Fruit fly (Drosophila melanogaster) whole organism, embryonic: ENCODE results near the gene CG13390.

Source experiments
- Awh ChIP-seq: fragments of 200-800 bp; sonication (Bioruptor generic); IDR thresholded peaks from 2 replicates; pipeline ENCODE4, ENCODE4 v1.3.6; 2022; ENCODE audit warnings: missing biosample characterization, missing genetic modification characterization
- CG10431 ChIP-seq: fragments of 200-800 bp; sonication (Bioruptor generic); optimal IDR thresholded peaks from 3 replicates; lab custom pipeline; 2018; ENCODE audit warnings: missing biosample characterization, mild to moderate bottlenecking, missing genetic modification characterization
- CG13424 ChIP-seq: fragments of 200-800 bp; sonication (Bioruptor generic); optimal IDR thresholded peaks from 2 replicates; lab custom pipeline; 2019; ENCODE audit warnings: missing biosample characterization, mild to moderate bottlenecking, missing genetic modification characterization, moderate library complexity
- CG15514 ChIP-seq: fragments of 200-800 bp; sonication (Bioruptor generic); optimal IDR thresholded peaks from 3 replicates; lab custom pipeline; 2017; ENCODE audit warnings: missing biosample characterization, missing genetic modification characterization, mild to moderate bottlenecking, moderate library complexity, missing genetic modification reagents
- CG17612 ChIP-seq: fragments of 200-800 bp; sonication (Bioruptor generic); IDR thresholded peaks from 2 replicates; pipeline ENCODE4 v1.3.6; 2022; ENCODE audit warnings: missing biosample characterization, missing genetic modification characterization
- CG1792 ChIP-seq: fragments of 200-800 bp; sonication (Bioruptor generic); optimal IDR thresholded peaks from 2 replicates; lab custom pipeline; 2016; ENCODE audit warnings: missing biosample characterization, missing genetic modification characterization
- CG18011 ChIP-seq: fragments of 200-800 bp; sonication (Bioruptor generic); optimal IDR thresholded peaks from 2 replicates; lab custom pipeline; 2017; ENCODE audit warnings: missing biosample characterization, missing genetic modification characterization, mild to moderate bottlenecking, moderate library complexity, missing genotype
- CG18619 ChIP-seq: fragments of 200-800 bp; sonication (Bioruptor generic); optimal IDR thresholded peaks from 3 replicates; lab custom pipeline; 2017; ENCODE audit warnings: missing biosample characterization, mild to moderate bottlenecking, missing genetic modification characterization
- CG2202 ChIP-seq: fragments of 200-800 bp; sonication (Bioruptor generic); optimal IDR thresholded peaks from 2 replicates; lab custom pipeline; 2018; ENCODE audit warnings: missing biosample characterization, mild to moderate bottlenecking, missing genetic modification characterization
- CG2875 ChIP-seq: fragments of 200-800 bp; sonication (Bioruptor generic); optimal IDR thresholded peaks from 2 replicates; lab custom pipeline; 2017; ENCODE audit warnings: missing biosample characterization, mild to moderate bottlenecking, missing genetic modification characterization, missing genetic modification reagents
- CG3163 ChIP-seq: fragments of 200-800 bp; sonication (Bioruptor generic); optimal IDR thresholded peaks from 3 replicates; lab custom pipeline; 2016; ENCODE audit warnings: missing biosample characterization, missing genetic modification characterization
- CG6791 ChIP-seq: fragments of 200-800 bp; sonication (Bioruptor generic); IDR thresholded peaks from 3 replicates; pipeline ENCODE4 v1.3.6; 2022; ENCODE audit warnings: missing biosample characterization, missing genetic modification characterization; ENCODE audit not compliant: partially characterized antibody
- CG7357 ChIP-seq: fragments of 200-800 bp; sonication (Bioruptor generic); IDR thresholded peaks from 3 replicates; pipeline ENCODE4 v1.3.6; 2022; ENCODE audit warnings: missing biosample characterization, missing genetic modification characterization
- CG7786 ChIP-seq: fragments of 200-800 bp; sonication (Bioruptor generic); optimal IDR thresholded peaks from 2 replicates; lab custom pipeline; 2016; ENCODE audit warnings: missing biosample characterization, missing genetic modification characterization
- CG8924 ChIP-seq: fragments of 200-800 bp; optimal IDR thresholded peaks from 3 replicates; lab custom pipeline; 2019; ENCODE audit warnings: missing biosample characterization, mild to moderate bottlenecking, missing genetic modification characterization, moderate library complexity
- CG8944 ChIP-seq: fragments of 200-800 bp; sonication (Bioruptor generic); optimal IDR thresholded peaks from 3 replicates; lab custom pipeline; 2016; ENCODE audit warnings: missing biosample characterization, missing genetic modification characterization
- D ChIP-seq, 2 experiments: fragments of 200-800 bp in 1 of 2; fragments of >200 bp in 1 of 2; sonication (Bioruptor generic) in 1 of 2; optimal IDR thresholded peaks; 2 replicates in 1 of 2; 3 replicates in 1 of 2; lab custom pipeline; 2017; ENCODE audit warnings: mild to moderate bottlenecking in 1 of 2, missing biosample characterization in 1 of 2, missing genetic modification characterization in 1 of 2, missing genetic modification reagents in 1 of 2
- ERR ChIP-seq: fragments of 200-800 bp; sonication (Bioruptor generic); optimal IDR thresholded peaks from 2 replicates; lab custom pipeline; 2016; ENCODE audit warnings: missing biosample characterization, missing genetic modification characterization
- Fer3 ChIP-seq: fragments of 200-800 bp; sonication (Bioruptor generic); optimal IDR thresholded peaks from 2 replicates; lab custom pipeline; 2018; ENCODE audit warnings: missing biosample characterization, mild to moderate bottlenecking, missing genetic modification characterization, moderate library complexity
- Gug ChIP-seq: fragments of 200-800 bp; sonication (Bioruptor generic); IDR thresholded peaks from 4 replicates; pipeline ENCODE4 v1.3.6; 2022; ENCODE audit warnings: missing biosample characterization, missing genetic modification characterization
- Hey ChIP-seq: fragments of 200-800 bp; sonication (Bioruptor generic); optimal IDR thresholded peaks from 3 replicates; lab custom pipeline; 2018; ENCODE audit warnings: missing biosample characterization, mild to moderate bottlenecking, missing genetic modification characterization
- HmgZ ChIP-seq: fragments of 200-800 bp; sonication (Bioruptor generic); optimal IDR thresholded peaks from 2 replicates; lab custom pipeline; 2018; ENCODE audit warnings: missing biosample characterization, mild to moderate bottlenecking, missing genetic modification characterization
- Jarid2 ChIP-seq: fragments of 200-800 bp; sonication (Bioruptor generic); optimal IDR thresholded peaks from 3 replicates; lab custom pipeline; 2017; ENCODE audit warnings: mild to moderate bottlenecking, missing biosample characterization, missing genetic modification reagents, missing genetic modification characterization
- Kr ChIP-seq: fragments of 200-800 bp; sonication (Bioruptor generic); optimal IDR thresholded peaks from 2 replicates; lab custom pipeline; 2017; ENCODE audit warnings: missing biosample characterization, mild to moderate bottlenecking, missing genetic modification characterization
- Mes4 ChIP-seq: fragments of 200-800 bp; sonication (Bioruptor generic); optimal IDR thresholded peaks from 2 replicates; lab custom pipeline; 2016; ENCODE audit warnings: missing biosample characterization, missing genetic modification characterization
- NC2β ChIP-seq: fragments of 200-800 bp; sonication (Bioruptor generic); optimal IDR thresholded peaks from 2 replicates; lab custom pipeline; 2016; ENCODE audit warnings: missing biosample characterization, missing genetic modification characterization
- Sox100B ChIP-seq: fragments of 200-800 bp; sonication (Bioruptor generic); optimal IDR thresholded peaks from 3 replicates; lab custom pipeline; 2018; ENCODE audit warnings: missing biosample characterization, mild to moderate bottlenecking, missing genetic modification characterization
- Spps ChIP-seq: fragments of 200-800 bp; sonication (Bioruptor generic); optimal IDR thresholded peaks from 2 replicates; lab custom pipeline; 2018; ENCODE audit warnings: missing biosample characterization, mild to moderate bottlenecking, missing genetic modification characterization
- Ssrp ChIP-seq: fragments of 200-800 bp; sonication (Bioruptor generic); optimal IDR thresholded peaks from 2 replicates; lab custom pipeline; 2018; ENCODE audit warnings: missing biosample characterization, mild to moderate bottlenecking, missing genetic modification characterization, moderate library complexity
- al ChIP-seq: fragments of 200-800 bp; sonication (Bioruptor generic); IDR thresholded peaks from 2 replicates; pipeline ENCODE4 v1.3.6; 2022; ENCODE audit warnings: missing biosample characterization, missing genetic modification characterization
- bab2 ChIP-seq: fragments of 200-800 bp; sonication (Bioruptor generic); optimal IDR thresholded peaks from 2 replicates; lab custom pipeline; 2016; ENCODE audit warnings: missing biosample characterization, missing genetic modification characterization
- bbx ChIP-seq: fragments of 200-800 bp; sonication (Bioruptor generic); IDR thresholded peaks from 2 replicates; pipeline ENCODE4 v1.3.6; 2022; ENCODE audit warnings: missing biosample characterization, missing genetic modification characterization; ENCODE audit not compliant: partially characterized antibody
- bcd ChIP-seq: fragments of 200-800 bp; sonication (Bioruptor generic); optimal IDR thresholded peaks from 2 replicates; lab custom pipeline; 2017; ENCODE audit warnings: missing biosample characterization, mild to moderate bottlenecking, missing genetic modification characterization
- cas ChIP-seq: fragments of 200-800 bp; sonication (Bioruptor generic); IDR thresholded peaks from 2 replicates; pipeline ENCODE4 v1.3.6; 2022; ENCODE audit warnings: missing biosample characterization, missing genetic modification characterization
- cwo ChIP-seq: fragments of 200-800 bp; sonication (Bioruptor generic); optimal IDR thresholded peaks from 3 replicates; lab custom pipeline; 2017; ENCODE audit warnings: missing biosample characterization, missing genetic modification characterization, mild to moderate bottlenecking, moderate library complexity, missing genetic modification reagents
- emc ChIP-seq: fragments of 200-800 bp; sonication (Bioruptor generic); optimal IDR thresholded peaks from 2 replicates; lab custom pipeline; 2016; ENCODE audit warnings: missing biosample characterization, missing genetic modification characterization
- en ChIP-seq: fragments of 200-800 bp; sonication (Bioruptor generic); optimal IDR thresholded peaks from 2 replicates; lab custom pipeline; 2016; ENCODE audit warnings: missing biosample characterization, missing genetic modification characterization
- esg ChIP-seq: fragments of 200-800 bp; sonication (Bioruptor generic); conservative IDR thresholded peaks from 2 replicates; pipeline ENCODE4 v1.3.6; 2022; ENCODE audit warnings: missing biosample characterization, missing genetic modification characterization
- eve ChIP-seq, 2 experiments: fragments of >200 bp; optimal IDR thresholded peaks; 2 replicates each; lab custom pipeline; 2017; ENCODE audit warnings: missing biosample characterization in 2 of 2, missing genetic modification characterization in 2 of 2
- gem ChIP-seq: fragments of 200-800 bp; sonication (Bioruptor generic); optimal IDR thresholded peaks from 2 replicates; lab custom pipeline; 2019; ENCODE audit warnings: missing biosample characterization, mild to moderate bottlenecking, missing genetic modification characterization, moderate library complexity
- gro ChIP-seq: fragments of 200-800 bp; sonication (Bioruptor generic); optimal IDR thresholded peaks from 2 replicates; lab custom pipeline; 2016; ENCODE audit warnings: missing biosample characterization, missing genetic modification characterization
- gt ChIP-seq: fragments of 200-800 bp; sonication (Bioruptor generic); IDR thresholded peaks from 2 replicates; pipeline ENCODE4 v1.3.6; 2022; ENCODE audit warnings: missing biosample characterization, missing genetic modification characterization
- hb ChIP-seq: fragments of 200-800 bp; sonication (Bioruptor generic); IDR thresholded peaks from 3 replicates; pipeline ENCODE4 v1.3.6; 2022; ENCODE audit warnings: missing biosample characterization, missing genetic modification characterization; ENCODE audit not compliant: partially characterized antibody
- her ChIP-seq: fragments of 200-800 bp; sonication (Bioruptor generic); optimal IDR thresholded peaks from 2 replicates; lab custom pipeline; 2016; ENCODE audit warnings: missing biosample characterization, missing genetic modification characterization
- klu ChIP-seq: fragments of 200-800 bp; sonication (Bioruptor generic); IDR thresholded peaks from 2 replicates; pipeline ENCODE4 v1.3.6; 2022; ENCODE audit warnings: missing biosample characterization, missing genetic modification characterization
- knrl ChIP-seq: fragments of 200-800 bp; sonication (Bioruptor generic); IDR thresholded peaks from 3 replicates; pipeline ENCODE4 v1.3.6; 2022; ENCODE audit warnings: missing biosample characterization, missing genetic modification characterization; ENCODE audit not compliant: partially characterized antibody
- psq ChIP-seq: fragments of 200-800 bp; sonication (Bioruptor generic); optimal IDR thresholded peaks from 2 replicates; lab custom pipeline; 2017; ENCODE audit warnings: missing biosample characterization, missing genetic modification characterization
- shn ChIP-seq: fragments of 200-800 bp; sonication (Bioruptor generic); optimal IDR thresholded peaks from 3 replicates; lab custom pipeline; 2016; ENCODE audit warnings: missing biosample characterization, missing genetic modification characterization
- stc ChIP-seq: fragments of 200-800 bp; sonication (Bioruptor generic); IDR thresholded peaks from 2 replicates; pipeline ENCODE4 v1.3.6; 2022; ENCODE audit warnings: missing biosample characterization, missing genetic modification characterization
- twi ChIP-seq: fragments of 200-800 bp; optimal IDR thresholded peaks from 2 replicates; lab custom pipeline; 2019; ENCODE audit warnings: missing biosample characterization, mild to moderate bottlenecking, missing genetic modification characterization, moderate library complexity

Gene CG13390

dm6 chr2L:8382646-8383045 is 6.0 kb upstream of the CG13390 start, which contains the start of the genes CG13392 and Rcd4 (continued):
- TF ChIP-seq CG10431 (GFP tag; lab: Kevin White, UChicago) = peak; percentile 40
- peak; percentile 49 for TF ChIP-seq CG1792 (GFP tag; lab: Kevin White, UChicago)
- TF ChIP-seq al (GFP tag; lab: Robert Waterston, UW) = peak; percentile 24; the same call in 1 of the 2 replicates
- peak; percentile 84 for TF ChIP-seq HmgZ
- TF ChIP-seq CG18011 (GFP tag; lab: Kevin White, UChicago) = peak; percentile 54
- TF ChIP-seq Sox100B (GFP tag; lab: Kevin White, UChicago) = no peak
- TF ChIP-seq hb (GFP tag; lab: Robert Waterston, UW) = peak; percentile 31; the same call in 1 of the 3 replicates
- TF ChIP-seq CG7357 = no peak
- peak; percentile 10 for TF ChIP-seq CG2875 (GFP tag; lab: Kevin White, UChicago)
- TF ChIP-seq Gug (GFP tag; lab: Robert Waterston, UW) = peak; percentile 48; the same call in 1 of the 4 replicates
- TF ChIP-seq klu (GFP tag; lab: Robert Waterston, UW) = peak; percentile 43; the same call in 1 of the 2 replicates
- 0 out of 2 replicates have a peak, but pooled peaks have one; percentile 6 for TF ChIP-seq esg (GFP tag; lab: Robert Waterston, UW)
- peak; percentile 51; the same call in 2 of the 3 replicates for TF ChIP-seq knrl
- TF ChIP-seq shn (GFP tag; lab: Kevin White, UChicago) = peak; percentile 71
- TF ChIP-seq D (optimal IDR thresholded peaks at IDR 0.05; lab: Kevin White, UChicago) = no peak
- TF ChIP-seq D (GFP tag; optimal IDR thresholded peaks at IDR 0.05; lab: Kevin White, UChicago) = no peak
- no peak for TF ChIP-seq Kr (GFP tag; lab: Kevin White, UChicago)
- TF ChIP-seq psq = peak; percentile 9
- TF ChIP-seq CG8944 (GFP tag; lab: Kevin White, UChicago) = peak; percentile 56
- TF ChIP-seq CG8924 (tag; lab: Kevin White, UChicago) = peak; percentile 20
- TF ChIP-seq bbx (GFP tag; lab: Robert Waterston, UW) = peak; percentile 79
- TF ChIP-seq cas = no peak
- TF ChIP-seq Fer3 (tag; lab: Kevin White, UChicago) = peak; percentile 73
- peak; percentile 79 for TF ChIP-seq gro (GFP tag; lab: Kevin White, UChicago)
- peak; percentile 88 for TF ChIP-seq CG7786 (GFP tag; lab: Kevin White, UChicago)
- no peak for TF ChIP-seq Jarid2 (GFP tag; lab: Kevin White, UChicago)
- no peak for TF ChIP-seq eve (GFP tag; optimal IDR thresholded peaks at IDR 0.05; lab: Kevin White, UChicago)
- TF ChIP-seq Awh = no peak
- TF ChIP-seq CG6791 (GFP tag; lab: Robert Waterston, UW) = peak; percentile 73
- TF ChIP-seq bcd (GFP tag; lab: Kevin White, UChicago) = peak; percentile 46
- TF ChIP-seq CG2202 (tag; lab: Kevin White, UChicago) = peak; percentile 18
- TF ChIP-seq Spps (tag; lab: Kevin White, UChicago) = no peak
- TF ChIP-seq emc (GFP tag; lab: Kevin White, UChicago) = peak; percentile 55
- TF ChIP-seq cwo (GFP tag; lab: Kevin White, UChicago) = no peak
- TF ChIP-seq her (GFP tag; lab: Kevin White, UChicago) = peak; percentile 81
- peak; percentile 81 for TF ChIP-seq ERR (GFP tag; lab: Kevin White, UChicago)
- TF ChIP-seq Mes4 (GFP tag; lab: Kevin White, UChicago) = no peak
- TF ChIP-seq en = peak; percentile 7
- peak; percentile 64 for TF ChIP-seq NC2β (GFP tag; lab: Kevin White, UChicago)
- no peak for TF ChIP-seq CG17612 (GFP tag; lab: Robert Waterston, UW)
- peak; percentile 76 for TF ChIP-seq bab2 (GFP tag; lab: Kevin White, UChicago)
- TF ChIP-seq CG13424 (tag; lab: Kevin White, UChicago) = peak; percentile 26
- peak; percentile 40 for TF ChIP-seq twi (tag; lab: Kevin White, UChicago)
- no peak for TF ChIP-seq Hey (tag; lab: Kevin White, UChicago)
- no peak for TF ChIP-seq Ssrp (tag; lab: Kevin White, UChicago)
- no peak for TF ChIP-seq gt (GFP tag; lab: Robert Waterston, UW)
- TF ChIP-seq CG3163 = peak; percentile 64
- TF ChIP-seq stc (GFP tag; lab: Robert Waterston, UW) = no peak
- peak; percentile 7 for TF ChIP-seq gem
- peak; percentile 90 for TF ChIP-seq CG15514 (GFP tag; lab: Kevin White, UChicago)
- TF ChIP-seq CG18619 = peak; percentile 36
